Fruit fly (Drosophila melanogaster) whole organism, embryonic: ENCODE measurements around the gene CG43403.

Source experiments
- BtbVII ChIP-seq: fragments of 200-800 bp; sonication (Bioruptor generic); optimal IDR thresholded peaks from 3 replicates; lab custom pipeline; 2017; ENCODE audit warnings: missing biosample characterization, mild to moderate bottlenecking, missing genetic modification characterization
- C15 ChIP-seq: fragments of 200-800 bp; sonication (Bioruptor generic); IDR thresholded peaks from 3 replicates; pipeline ENCODE4 v1.3.6; 2022; ENCODE audit warnings: missing biosample characterization, missing genetic modification characterization
- CG10431 ChIP-seq: fragments of 200-800 bp; sonication (Bioruptor generic); optimal IDR thresholded peaks from 3 replicates; lab custom pipeline; 2018; ENCODE audit warnings: missing biosample characterization, mild to moderate bottlenecking, missing genetic modification characterization
- CG10654 ChIP-seq: fragments of 200-800 bp; sonication (Bioruptor generic); optimal IDR thresholded peaks from 2 replicates; lab custom pipeline; 2016; ENCODE audit warnings: missing biosample characterization, missing genetic modification characterization
- CG15073 ChIP-seq: fragments of 200-800 bp; sonication (Bioruptor generic); optimal IDR thresholded peaks from 2 replicates; lab custom pipeline; 2016; ENCODE audit warnings: missing biosample characterization, missing genetic modification characterization
- CG16779 ChIP-seq: fragments of 200-800 bp; sonication (Bioruptor generic); IDR thresholded peaks from 2 replicates; pipeline ENCODE4 v1.3.6; 2022; ENCODE audit warnings: missing biosample characterization, missing genetic modification characterization
- CG17359 ChIP-seq: fragments of 200-800 bp; sonication (Bioruptor generic); optimal IDR thresholded peaks from 3 replicates; lab custom pipeline; 2018; ENCODE audit warnings: missing biosample characterization, mild to moderate bottlenecking, missing genetic modification characterization, moderate library complexity
- CG2120 ChIP-seq: fragments of 200-800 bp; sonication (Bioruptor generic); optimal IDR thresholded peaks from 3 replicates; lab custom pipeline; 2016; ENCODE audit warnings: missing biosample characterization, missing genetic modification characterization
- CG2712 ChIP-seq: fragments of 200-800 bp; optimal IDR thresholded peaks from 3 replicates; lab custom pipeline; 2019; ENCODE audit warnings: missing biosample characterization, mild to moderate bottlenecking, missing genetic modification characterization, moderate library complexity
- CG30403 ChIP-seq: fragments of 200-800 bp; sonication (Bioruptor generic); optimal IDR thresholded peaks from 3 replicates; lab custom pipeline; 2016; ENCODE audit warnings: missing biosample characterization, missing genetic modification characterization
- CG3847 ChIP-seq: fragments of 200-800 bp; sonication (Bioruptor generic); IDR thresholded peaks from 2 replicates; pipeline ENCODE4 v1.3.6; 2022; ENCODE audit warnings: missing biosample characterization, missing genetic modification characterization
- CG42726 ChIP-seq: fragments of 200-800 bp; sonication (Bioruptor generic); IDR thresholded peaks from 2 replicates; pipeline ENCODE4 v1.3.6; 2022; ENCODE audit warnings: missing biosample characterization, missing genetic modification characterization; ENCODE audit not compliant: partially characterized antibody
- CG4328 ChIP-seq: fragments of 200-800 bp; sonication (Bioruptor generic); optimal IDR thresholded peaks from 3 replicates; lab custom pipeline; 2017; ENCODE audit warnings: missing biosample characterization, missing genetic modification reagents, missing genetic modification characterization
- CG4360 ChIP-seq: fragments of 200-800 bp; sonication (Bioruptor generic); IDR thresholded peaks from 2 replicates; pipeline ENCODE4 v1.3.6; 2022; ENCODE audit warnings: missing biosample characterization, missing genetic modification characterization
- CG43689 ChIP-seq: fragments of 200-800 bp; sonication (Bioruptor generic); IDR thresholded peaks from 2 replicates; pipeline ENCODE4 v1.3.6; 2022; ENCODE audit warnings: missing biosample characterization, missing genetic modification characterization
- CG6683 ChIP-seq: fragments of 200-800 bp; sonication (Bioruptor generic); optimal IDR thresholded peaks from 2 replicates; lab custom pipeline; 2017; ENCODE audit warnings: missing biosample characterization, mild to moderate bottlenecking, missing genetic modification characterization, missing genetic modification reagents
- CG7357 ChIP-seq: fragments of 200-800 bp; sonication (Bioruptor generic); IDR thresholded peaks from 3 replicates; pipeline ENCODE4 v1.3.6; 2022; ENCODE audit warnings: missing biosample characterization, missing genetic modification characterization
- CG9797 ChIP-seq: fragments of 200-800 bp; sonication (Bioruptor generic); optimal IDR thresholded peaks from 3 replicates; lab custom pipeline; 2018; ENCODE audit warnings: missing biosample characterization, mild to moderate bottlenecking, missing genetic modification characterization
- GATAe ChIP-seq: fragments of 200-800 bp; sonication (Bioruptor generic); conservative IDR thresholded peaks from 2 replicates; pipeline ENCODE4 v1.3.6; 2022; ENCODE audit warnings: missing biosample characterization, missing genetic modification characterization
- HLHmδ ChIP-seq: fragments of 200-800 bp; sonication (Bioruptor generic); optimal IDR thresholded peaks from 2 replicates; lab custom pipeline; 2018; ENCODE audit warnings: missing biosample characterization, mild to moderate bottlenecking, missing genetic modification characterization, moderate library complexity
- HmgZ ChIP-seq: fragments of 200-800 bp; sonication (Bioruptor generic); optimal IDR thresholded peaks from 2 replicates; lab custom pipeline; 2018; ENCODE audit warnings: missing biosample characterization, mild to moderate bottlenecking, missing genetic modification characterization
- Hmx ChIP-seq: fragments of 200-800 bp; sonication (Bioruptor generic); optimal IDR thresholded peaks from 2 replicates; lab custom pipeline; 2016; ENCODE audit warnings: missing biosample characterization, missing genetic modification characterization
- Hr51 ChIP-seq, 2 experiments: fragments of 200-800 bp; sonication (Bioruptor generic); optimal IDR thresholded peaks; 2 replicates in 1 of 2; 3 replicates in 1 of 2; lab custom pipeline; 2016 to 2018; ENCODE audit warnings: missing biosample characterization in 2 of 2, missing genetic modification characterization in 2 of 2, mild to moderate bottlenecking in 1 of 2, moderate library complexity in 1 of 2
- Kr ChIP-seq: fragments of 200-800 bp; sonication (Bioruptor generic); optimal IDR thresholded peaks from 2 replicates; lab custom pipeline; 2017; ENCODE audit warnings: missing biosample characterization, mild to moderate bottlenecking, missing genetic modification characterization
- Myb ChIP-seq: fragments of 200-800 bp; sonication (Bioruptor generic); optimal IDR thresholded peaks from 2 replicates; lab custom pipeline; 2016; ENCODE audit warnings: missing biosample characterization, missing genetic modification characterization
- Sox100B ChIP-seq: fragments of 200-800 bp; sonication (Bioruptor generic); optimal IDR thresholded peaks from 3 replicates; lab custom pipeline; 2018; ENCODE audit warnings: missing biosample characterization, mild to moderate bottlenecking, missing genetic modification characterization
- Usf ChIP-seq: fragments of 200-800 bp; sonication (Bioruptor generic); optimal IDR thresholded peaks from 2 replicates; lab custom pipeline; 2017; ENCODE audit warnings: missing genotype, missing biosample characterization, missing genetic modification characterization
- Xrp1 ChIP-seq: fragments of 200-800 bp; sonication (Bioruptor generic); IDR thresholded peaks from 2 replicates; pipeline ENCODE4 v1.3.6; 2022; ENCODE audit warnings: missing biosample characterization, missing genetic modification characterization
- aop ChIP-seq: fragments of 200-800 bp; sonication (Bioruptor generic); IDR thresholded peaks from 2 replicates; pipeline ENCODE4 v1.3.6; 2022; ENCODE audit warnings: missing biosample characterization, missing genetic modification characterization
- ash1 ChIP-seq: fragments of 200-800 bp; sonication (Bioruptor generic); optimal IDR thresholded peaks from 2 replicates; lab custom pipeline; 2018; ENCODE audit warnings: missing biosample characterization, mild to moderate bottlenecking, missing genetic modification characterization
- cato ChIP-seq: fragments of 200-800 bp; sonication (Bioruptor generic); optimal IDR thresholded peaks from 2 replicates; lab custom pipeline; 2016; ENCODE audit warnings: missing biosample characterization, missing genetic modification characterization, borderline replicate concordance
- caup ChIP-seq: fragments of 200-800 bp; sonication (Bioruptor generic); optimal IDR thresholded peaks from 3 replicates; lab custom pipeline; 2017; ENCODE audit warnings: missing biosample characterization, mild to moderate bottlenecking, missing genetic modification characterization, moderate library complexity; ENCODE audit not compliant: severe bottlenecking
- chm ChIP-seq: fragments of 200-800 bp; sonication (Bioruptor generic); IDR thresholded peaks from 2 replicates; pipeline ENCODE4 v1.3.6; 2022; ENCODE audit warnings: missing biosample characterization, missing genetic modification characterization
- croc ChIP-seq: fragments of 200-800 bp; sonication (Bioruptor generic); conservative IDR thresholded peaks from 3 replicates; pipeline ENCODE4 v1.3.6; 2022; ENCODE audit warnings: missing biosample characterization, missing genetic modification characterization
- disco-r ChIP-seq: fragments of 200-800 bp; sonication (Bioruptor generic); optimal IDR thresholded peaks from 2 replicates; lab custom pipeline; 2016; ENCODE audit warnings: missing biosample characterization, missing genetic modification characterization
- dm ChIP-seq: fragments of 200-800 bp; sonication (Bioruptor generic); optimal IDR thresholded peaks from 3 replicates; lab custom pipeline; 2016; ENCODE audit warnings: missing biosample characterization, missing genetic modification characterization
- eyg ChIP-seq: fragments of 200-800 bp; sonication (Bioruptor generic); optimal IDR thresholded peaks from 3 replicates; lab custom pipeline; 2016; ENCODE audit warnings: missing biosample characterization, missing genetic modification characterization
- fu2 ChIP-seq: fragments of 200-800 bp; sonication (Bioruptor generic); optimal IDR thresholded peaks from 2 replicates; lab custom pipeline; 2016; ENCODE audit warnings: missing biosample characterization, missing genetic modification characterization
- gcm ChIP-seq: fragments of 200-800 bp; sonication (Bioruptor generic); optimal IDR thresholded peaks from 2 replicates; lab custom pipeline; 2019; ENCODE audit warnings: missing biosample characterization, mild to moderate bottlenecking, missing genetic modification characterization, moderate library complexity
- gem ChIP-seq: fragments of 200-800 bp; sonication (Bioruptor generic); optimal IDR thresholded peaks from 2 replicates; lab custom pipeline; 2019; ENCODE audit warnings: missing biosample characterization, mild to moderate bottlenecking, missing genetic modification characterization, moderate library complexity
- hb ChIP-seq: fragments of 200-800 bp; sonication (Bioruptor generic); IDR thresholded peaks from 3 replicates; pipeline ENCODE4 v1.3.6; 2022; ENCODE audit warnings: missing biosample characterization, missing genetic modification characterization; ENCODE audit not compliant: partially characterized antibody
- mirr ChIP-seq: fragments of 200-800 bp; sonication (Bioruptor generic); optimal IDR thresholded peaks from 3 replicates; lab custom pipeline; 2018; ENCODE audit warnings: missing biosample characterization, mild to moderate bottlenecking, missing genetic modification characterization
- peb ChIP-seq: fragments of 200-800 bp; sonication (Bioruptor generic); IDR thresholded peaks from 2 replicates; pipeline ENCODE4 v1.3.6; 2022; ENCODE audit warnings: missing biosample characterization, missing genetic modification characterization
- pros ChIP-seq: fragments of 200-800 bp; sonication (Bioruptor generic); optimal IDR thresholded peaks from 3 replicates; lab custom pipeline; 2019; ENCODE audit warnings: missing biosample characterization, mild to moderate bottlenecking, missing genetic modification characterization, moderate library complexity
- sd ChIP-seq: fragments of 200-800 bp; sonication (Bioruptor generic); optimal IDR thresholded peaks from 3 replicates; lab custom pipeline; 2018; ENCODE audit warnings: missing biosample characterization, mild to moderate bottlenecking, missing genetic modification characterization, moderate library complexity
- sim ChIP-seq: fragments of 200-800 bp; sonication (Bioruptor generic); IDR thresholded peaks from 2 replicates; pipeline ENCODE4 v1.3.6; 2022; ENCODE audit warnings: missing biosample characterization, missing genetic modification characterization
- so ChIP-seq: fragments of 200-800 bp; sonication (Bioruptor generic); IDR thresholded peaks from 3 replicates; pipeline ENCODE4 v1.3.6; 2022; ENCODE audit warnings: missing biosample characterization, missing genetic modification characterization
- sug ChIP-seq: fragments of 200-800 bp; optimal IDR thresholded peaks from 2 replicates; lab custom pipeline; 2019; ENCODE audit warnings: missing biosample characterization, mild to moderate bottlenecking, missing genetic modification characterization, moderate library complexity
- trem ChIP-seq: fragments of 200-800 bp; optimal IDR thresholded peaks from 3 replicates; lab custom pipeline; 2019; ENCODE audit warnings: missing biosample characterization, mild to moderate bottlenecking, missing genetic modification characterization, moderate library complexity
- usp ChIP-seq: fragments of >200 bp; optimal IDR thresholded peaks from 2 replicates; lab custom pipeline; 2017; ENCODE audit warnings: missing biosample characterization, missing genetic modification characterization
- vvl ChIP-seq: fragments of 200-800 bp; sonication (Bioruptor generic); IDR thresholded peaks from 2 replicates; pipeline ENCODE4 v1.3.6; 2022; ENCODE audit warnings: missing biosample characterization, missing genetic modification characterization

CG43403 gene

dm6 chr2L:2579669-2580351 is 40.2 kb upstream of the CG43403 start, which contains the start of the genes ND-B17.2 and Arpc5 (continued):
- peak; percentile 11 for TF ChIP-seq dm (GFP tag; lab: Kevin White, UChicago)
- no peak for TF ChIP-seq so (GFP tag; lab: Robert Waterston, UW)
- TF ChIP-seq hb (GFP tag; lab: Robert Waterston, UW), result no peak
- no peak for TF ChIP-seq peb (GFP tag; lab: Robert Waterston, UW)
- no peak for TF ChIP-seq CG4360 (GFP tag; lab: Robert Waterston, UW)
- no peak for TF ChIP-seq HmgZ (tag; lab: Kevin White, UChicago)
- TF ChIP-seq CG30403 (GFP tag; lab: Kevin White, UChicago), result peak; percentile 19
- TF ChIP-seq disco-r (GFP tag; lab: Kevin White, UChicago), result no peak
- TF ChIP-seq caup (GFP tag; lab: Kevin White, UChicago), result no peak
- TF ChIP-seq cato (GFP tag; lab: Kevin White, UChicago), result no peak
- no peak for TF ChIP-seq CG15073 (GFP tag; lab: Kevin White, UChicago)
- TF ChIP-seq mirr (GFP tag; lab: Kevin White, UChicago), result no peak
- no peak for TF ChIP-seq HLHmδ
- peak; percentile 46 for TF ChIP-seq CG3847 (GFP tag; lab: Robert Waterston, UW)
- no peak for TF ChIP-seq CG4328 (GFP tag; lab: Kevin White, UChicago)
- TF ChIP-seq eyg (GFP tag; lab: Kevin White, UChicago), result no peak
- no peak for TF ChIP-seq CG42726 (GFP tag; lab: Robert Waterston, UW)
- TF ChIP-seq CG16779 (GFP tag; lab: Robert Waterston, UW), result no peak
- no peak for TF ChIP-seq GATAe (GFP tag; lab: Robert Waterston, UW)
- TF ChIP-seq ash1 (GFP tag; lab: Kevin White, UChicago), result no peak
- no peak for TF ChIP-seq sd (tag; lab: Kevin White, UChicago)
- TF ChIP-seq vvl (GFP tag; lab: Robert Waterston, UW), result no peak
- TF ChIP-seq Kr (GFP tag; lab: Kevin White, UChicago), result no peak
- TF ChIP-seq CG7357 (GFP tag; lab: Robert Waterston, UW), result no peak
- TF ChIP-seq Xrp1, result no peak
- no peak for TF ChIP-seq CG43689 (GFP tag; lab: Robert Waterston, UW)
- TF ChIP-seq pros (GFP tag; lab: Kevin White, UChicago), result no peak
- TF ChIP-seq CG10654, result no peak
- TF ChIP-seq Hr51 (GFP tag; optimal IDR thresholded peaks at IDR 0.05; lab: Kevin White, UChicago), result no peak
- no peak for TF ChIP-seq sim (GFP tag; lab: Robert Waterston, UW)
- TF ChIP-seq aop (GFP tag; lab: Robert Waterston, UW), result no peak
- no peak for TF ChIP-seq Hmx (GFP tag; lab: Kevin White, UChicago)
- TF ChIP-seq gcm (GFP tag; lab: Kevin White, UChicago), result no peak
- peak; percentile 26 for TF ChIP-seq CG2712 (tag; lab: Kevin White, UChicago)
- no peak for TF ChIP-seq CG17359 (tag; lab: Kevin White, UChicago)
- TF ChIP-seq BtbVII (GFP tag; lab: Kevin White, UChicago), result no peak
- TF ChIP-seq Sox100B (GFP tag; lab: Kevin White, UChicago), result no peak
- no peak for TF ChIP-seq C15
- no peak for TF ChIP-seq Myb (GFP tag; lab: Kevin White, UChicago)
- no peak for TF ChIP-seq gem (tag; lab: Kevin White, UChicago)
- no peak for TF ChIP-seq chm (GFP tag; lab: Robert Waterston, UW)
- TF ChIP-seq usp, result no peak
- TF ChIP-seq fu2 (GFP tag; lab: Kevin White, UChicago), result no peak
- TF ChIP-seq CG10431 (GFP tag; lab: Kevin White, UChicago), result no peak
- TF ChIP-seq CG6683 (GFP tag; lab: Kevin White, UChicago), result no peak
- no peak for TF ChIP-seq croc (GFP tag; lab: Robert Waterston, UW)
- peak; percentile 22 for TF ChIP-seq CG2120 (GFP tag; lab: Kevin White, UChicago)
- peak; percentile 93 for TF ChIP-seq CG9797
- TF ChIP-seq trem (tag; lab: Kevin White, UChicago), result peak; percentile 91
- peak; percentile 32 for TF ChIP-seq sug (tag; lab: Kevin White, UChicago)
- no peak for TF ChIP-seq Usf (GFP tag; lab: Kevin White, UChicago)
